Fruit fly (Drosophila melanogaster) whole organism, pupa: ENCODE measurements around the gene CG14443.

Experiments
- CG10348 ChIP-seq: fragments of 200-800 bp; sonication (Bioruptor generic); IDR thresholded peaks from 2 replicates; pipeline ENCODE4 v1.3.6; 2022; ENCODE audit warnings: missing biosample characterization, missing genetic modification characterization
- CG12605 ChIP-seq: fragments of 200-800 bp; sonication (Bioruptor generic); IDR thresholded peaks from 2 replicates; pipeline ENCODE4 v1.3.6; 2022; ENCODE audit warnings: missing biosample characterization, missing genetic modification characterization
- CG13204 ChIP-seq: fragments of 200-800 bp; sonication (Bioruptor generic); optimal IDR thresholded peaks from 2 replicates; lab custom pipeline; 2018; ENCODE audit warnings: missing biosample characterization, mild to moderate bottlenecking, missing genetic modification characterization, moderate library complexity
- CG14655 ChIP-seq: fragments of 200-800 bp; sonication (Bioruptor generic); optimal IDR thresholded peaks from 3 replicates; lab custom pipeline; 2017; ENCODE audit warnings: mild to moderate bottlenecking, missing biosample characterization, missing genetic modification reagents, missing genetic modification characterization
- CG15710 ChIP-seq: fragments of 200-800 bp; sonication (Bioruptor generic); optimal IDR thresholded peaks from 2 replicates; lab custom pipeline; 2018; ENCODE audit warnings: missing biosample characterization, mild to moderate bottlenecking, missing genetic modification characterization, moderate library complexity
- CG17806 ChIP-seq: fragments of 200-800 bp; sonication (Bioruptor generic); optimal IDR thresholded peaks from 2 replicates; lab custom pipeline; 2018; ENCODE audit warnings: missing biosample characterization, mild to moderate bottlenecking, missing genetic modification characterization, moderate library complexity
- CG32121 ChIP-seq: fragments of 200-800 bp; sonication (Bioruptor generic); IDR thresholded peaks from 2 replicates; pipeline ENCODE4 v1.3.6; 2022; ENCODE audit warnings: missing biosample characterization, missing genetic modification characterization
- CG34367 ChIP-seq: fragments of 200-800 bp; sonication (Bioruptor generic); optimal IDR thresholded peaks from 2 replicates; lab custom pipeline; 2018; ENCODE audit warnings: missing biosample characterization, mild to moderate bottlenecking, missing genetic modification characterization
- CG4496 ChIP-seq: fragments of 200-800 bp; sonication (Bioruptor generic); IDR thresholded peaks from 3 replicates; pipeline ENCODE4 v1.3.6; 2022; ENCODE audit warnings: missing biosample characterization, missing genetic modification characterization
- CG8159 ChIP-seq: fragments of 200-800 bp; sonication (Bioruptor generic); optimal IDR thresholded peaks from 3 replicates; lab custom pipeline; 2018; ENCODE audit warnings: missing biosample characterization, mild to moderate bottlenecking, missing genetic modification characterization, moderate library complexity
- CG8301 ChIP-seq: fragments of 200-800 bp; sonication (Bioruptor generic); optimal IDR thresholded peaks from 2 replicates; lab custom pipeline; 2018; ENCODE audit warnings: missing biosample characterization, mild to moderate bottlenecking, missing genetic modification characterization
- CG9948 ChIP-seq: fragments of 200-800 bp; sonication (Bioruptor generic); optimal IDR thresholded peaks from 2 replicates; lab custom pipeline; 2018; ENCODE audit warnings: missing biosample characterization, mild to moderate bottlenecking, missing genetic modification characterization, moderate library complexity
- D1 ChIP-seq: fragments of 200-800 bp; sonication (Bioruptor generic); optimal IDR thresholded peaks from 2 replicates; lab custom pipeline; 2018; ENCODE audit warnings: missing biosample characterization, mild to moderate bottlenecking, missing genetic modification characterization, moderate library complexity
- EcR ChIP-seq: fragments of 200-800 bp; sonication (Bioruptor generic); optimal IDR thresholded peaks from 3 replicates; lab custom pipeline; 2019; ENCODE audit warnings: missing biosample characterization, missing genetic modification characterization, mild to moderate bottlenecking, moderate library complexity, missing genetic modification reagents
- Ets98B ChIP-seq: fragments of 200-800 bp; sonication (Bioruptor generic); IDR thresholded peaks from 2 replicates; pipeline ENCODE4 v1.3.6; 2022; ENCODE audit warnings: missing biosample characterization, missing genetic modification characterization
- Pif1A ChIP-seq: fragments of 200-800 bp; sonication (Bioruptor generic); optimal IDR thresholded peaks from 3 replicates; lab custom pipeline; 2016; ENCODE audit warnings: missing biosample characterization, missing genetic modification characterization
- Pif1B ChIP-seq: fragments of 200-800 bp; sonication (Bioruptor generic); optimal IDR thresholded peaks from 3 replicates; lab custom pipeline; 2016; ENCODE audit warnings: missing biosample characterization, missing genetic modification characterization
- Snoo ChIP-seq: fragments of 200-800 bp; sonication (Bioruptor generic); optimal IDR thresholded peaks from 3 replicates; lab custom pipeline; 2017; ENCODE audit warnings: missing biosample characterization, mild to moderate bottlenecking, missing genetic modification characterization, inconsistent platforms
- fd96Ca ChIP-seq: fragments of 200-800 bp; sonication (Bioruptor generic); IDR thresholded peaks from 3 replicates; pipeline ENCODE4 v1.3.6; 2022; ENCODE audit warnings: missing biosample characterization, missing genetic modification characterization
- gl ChIP-seq: fragments of 200-800 bp; sonication (Bioruptor generic); optimal IDR thresholded peaks from 2 replicates; lab custom pipeline; 2018; ENCODE audit warnings: missing biosample characterization, mild to moderate bottlenecking, missing genetic modification characterization
- rn ChIP-seq: fragments of 200-800 bp; sonication (Bioruptor generic); IDR thresholded peaks from 2 replicates; pipeline ENCODE4 v1.3.6; 2022; ENCODE audit warnings: missing biosample characterization, missing genetic modification characterization

Gene CG14443

DNA sequence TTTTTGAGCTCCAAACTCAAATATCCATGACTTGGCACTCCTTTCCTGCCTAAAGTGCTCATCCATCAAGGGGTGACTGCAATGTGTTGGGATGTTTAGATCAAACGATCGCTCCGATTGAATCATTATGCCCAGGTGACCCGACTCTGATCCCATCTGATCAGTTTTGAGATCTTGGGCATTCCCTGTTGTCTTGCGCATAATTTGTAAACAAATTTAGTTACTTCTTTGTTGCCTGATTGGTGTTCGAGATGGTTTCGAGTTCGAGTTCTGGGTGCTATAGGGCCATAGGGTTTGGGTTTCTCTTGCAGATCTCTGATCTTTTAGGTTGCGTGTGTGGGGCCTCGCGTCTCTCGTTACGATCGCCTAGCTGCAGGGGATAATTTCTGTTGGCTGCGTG is 21.2 kb upstream of the CG14443 start:
- no peak for TF ChIP-seq CG12605 (GFP tag; lab: Robert Waterston, UW)
- TF ChIP-seq CG14655 (GFP tag; lab: Kevin White, UChicago) = no peak
- no peak for TF ChIP-seq CG13204
- TF ChIP-seq CG4496 (GFP tag; lab: Robert Waterston, UW) = no peak
- TF ChIP-seq CG8159 (tag; lab: Kevin White, UChicago) = no peak

DNA sequence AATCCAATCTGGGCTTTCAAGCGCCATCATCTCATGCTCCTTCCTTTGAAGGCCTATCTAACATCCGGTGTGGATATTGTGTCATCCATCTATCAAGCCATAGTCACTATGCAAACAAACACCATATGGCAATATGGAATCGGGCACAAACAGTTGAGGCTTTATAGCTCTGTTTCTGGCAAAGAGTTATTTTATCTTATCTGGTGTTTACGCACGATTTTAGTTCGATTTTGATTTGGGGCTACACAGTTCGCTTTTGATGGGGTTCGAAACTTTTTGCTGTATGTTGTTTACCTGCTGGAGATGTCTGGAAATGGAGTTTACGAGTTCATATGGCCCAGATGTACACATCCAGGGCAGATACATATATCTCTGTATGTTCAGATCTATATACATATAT is 20.2 kb upstream of the CG14443 start:
- no peak for TF ChIP-seq CG9948 (tag; lab: Kevin White, UChicago)
- no peak for TF ChIP-seq Pif1B
- no peak for TF ChIP-seq fd96Ca (GFP tag; lab: Robert Waterston, UW)
- no peak for TF ChIP-seq CG14655 (GFP tag; lab: Kevin White, UChicago)
- TF ChIP-seq Ets98B (GFP tag; lab: Robert Waterston, UW) = no peak
- TF ChIP-seq D1 (tag; lab: Kevin White, UChicago) = no peak
- no peak for TF ChIP-seq CG10348 (GFP tag; lab: Robert Waterston, UW)
- TF ChIP-seq CG4496 (GFP tag; lab: Robert Waterston, UW) = no peak
- TF ChIP-seq Snoo (tag; lab: Kevin White, UChicago) = no peak
- TF ChIP-seq CG34367 (tag; lab: Kevin White, UChicago) = no peak
- no peak for TF ChIP-seq CG8159 (tag; lab: Kevin White, UChicago)
- no peak for TF ChIP-seq EcR (GFP tag; lab: Kevin White, UChicago)
- no peak for TF ChIP-seq CG13204
- TF ChIP-seq, all 21 proteins: peak for 0

DNA sequence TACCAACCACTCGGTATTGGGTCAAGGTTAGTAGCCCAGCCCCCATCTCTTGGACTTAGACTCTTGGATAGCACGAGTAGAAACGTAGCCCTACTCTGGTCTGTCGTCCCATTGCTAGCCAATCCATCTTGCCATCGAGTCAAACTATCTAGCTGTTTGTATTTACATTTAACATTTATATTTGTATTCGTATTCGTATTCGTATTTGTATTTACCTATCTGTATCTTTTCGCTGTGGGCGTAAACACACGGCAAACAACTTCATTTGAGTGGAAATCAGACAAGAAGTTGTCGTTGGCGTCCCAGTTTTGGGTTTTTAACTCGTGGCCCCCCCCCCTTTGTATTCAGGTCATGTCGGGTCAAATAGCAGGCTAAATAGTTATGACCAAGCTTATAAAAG is 19.5 kb upstream of the CG14443 start:
- TF ChIP-seq CG32121 (GFP tag; lab: Robert Waterston, UW) (no peak), Snoo (tag; lab: Kevin White, UChicago) (no peak), Pif1A (no peak), CG17806 (tag; lab: Kevin White, UChicago) (no peak), CG13204 (no peak), CG9948 (tag; lab: Kevin White, UChicago) (no peak), gl (tag; lab: Kevin White, UChicago) (no peak), CG12605 (GFP tag; lab: Robert Waterston, UW) (no peak), fd96Ca (GFP tag; lab: Robert Waterston, UW) (no peak), CG15710 (tag; lab: Kevin White, UChicago) (no peak), Pif1B (no peak)
- TF ChIP-seq, all 21 proteins: peak for 0

DNA sequence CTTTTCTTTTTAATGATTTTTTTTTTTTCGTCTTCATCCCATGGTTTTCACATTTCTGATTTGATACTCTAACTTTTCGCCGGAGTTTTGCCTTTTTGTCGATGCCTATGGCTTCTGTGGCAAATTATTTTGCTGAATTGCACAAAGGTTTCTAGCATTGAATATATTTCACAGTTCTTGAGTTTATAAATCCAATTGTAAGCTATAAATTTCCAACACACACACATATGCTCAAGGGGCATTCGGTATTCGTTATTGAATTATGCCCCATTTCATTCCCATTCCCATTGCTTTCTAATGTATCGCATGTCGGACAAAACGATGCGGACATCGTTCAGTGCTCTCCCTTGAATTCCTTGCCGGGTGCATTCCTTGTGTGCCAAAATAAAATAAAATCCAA is 18.3 kb upstream of the CG14443 start:
- TF ChIP-seq gl (tag; lab: Kevin White, UChicago) (no peak), CG32121 (GFP tag; lab: Robert Waterston, UW) (peak; percentile 49; the same call in 1 of the 2 replicates), CG12605 (GFP tag; lab: Robert Waterston, UW) (no peak; the same call in 1 of the 2 replicates), rn (GFP tag; lab: Robert Waterston, UW) (0 out of 2 replicates have a peak, but pooled peaks have one; percentile 16), CG8301 (tag; lab: Kevin White, UChicago) (peak; percentile 34), CG8159 (tag; lab: Kevin White, UChicago) (peak; percentile 39), Pif1A (peak; percentile 39), CG4496 (GFP tag; lab: Robert Waterston, UW) (peak; percentile 54; the same call in 2 of the 3 replicates), CG15710 (tag; lab: Kevin White, UChicago) (peak; percentile 25), CG10348 (GFP tag; lab: Robert Waterston, UW) (no peak), CG13204 (no peak), D1 (tag; lab: Kevin White, UChicago) (no peak), CG17806 (tag; lab: Kevin White, UChicago) (no peak), CG14655 (GFP tag; lab: Kevin White, UChicago) (peak; percentile 58), Ets98B (GFP tag; lab: Robert Waterston, UW) (0 out of 2 replicates have a peak, but pooled peaks have one; percentile 17), EcR (GFP tag; lab: Kevin White, UChicago) (no peak), Snoo (tag; lab: Kevin White, UChicago) (no peak), fd96Ca (GFP tag; lab: Robert Waterston, UW) (peak; percentile 49; the same call in 1 of the 3 replicates), CG9948 (tag; lab: Kevin White, UChicago) (peak; percentile 26), CG34367 (tag; lab: Kevin White, UChicago) (no peak), Pif1B (no peak)
- TF ChIP-seq, all 21 proteins: peak for 11

DNA sequence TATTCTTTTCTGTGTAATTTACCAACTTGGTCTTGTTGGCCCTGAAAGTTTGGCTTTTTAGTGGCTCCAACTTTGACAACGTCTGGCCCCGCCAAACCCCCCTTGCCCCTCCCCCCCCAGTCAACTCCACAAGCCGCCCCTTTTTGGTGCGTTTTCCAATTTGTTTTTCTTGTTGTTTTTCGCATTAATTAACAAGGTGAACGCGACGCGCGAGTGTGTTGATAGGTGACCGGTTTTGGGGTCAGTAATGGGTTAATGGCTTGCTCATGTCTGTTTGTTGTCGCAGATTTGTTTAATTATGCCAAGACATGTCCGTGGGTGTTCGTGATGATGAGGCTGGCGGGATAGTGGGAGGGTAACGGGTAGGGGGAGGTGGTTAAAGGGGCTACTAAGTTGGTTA is 17.0 kb upstream of the CG14443 start:
- TF ChIP-seq CG17806 (tag; lab: Kevin White, UChicago) = no peak
- TF ChIP-seq Snoo (tag; lab: Kevin White, UChicago) = no peak
- no peak for TF ChIP-seq Ets98B (GFP tag; lab: Robert Waterston, UW)
- TF ChIP-seq, all 21 proteins: peak for 0

DNA sequence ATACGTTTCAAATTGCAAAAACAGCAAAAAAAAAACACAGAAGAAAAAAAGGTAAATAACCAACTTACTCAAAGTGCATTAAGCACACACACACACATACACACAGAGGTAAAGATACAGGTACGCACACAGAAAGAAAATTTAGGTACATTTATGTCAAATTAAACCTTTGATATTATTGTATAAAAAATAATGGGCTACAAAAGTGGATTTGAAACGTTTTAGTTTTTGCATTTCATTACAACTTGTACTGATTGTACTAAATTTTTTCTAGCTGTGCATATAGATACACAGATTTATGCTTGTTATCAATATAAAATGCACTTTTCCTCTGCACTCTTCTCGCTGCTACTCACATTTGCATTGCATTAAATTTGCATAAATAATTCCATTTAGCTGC is 16.4 kb upstream of the CG14443 start:
- TF ChIP-seq Pif1A = no peak
- TF ChIP-seq rn (GFP tag; lab: Robert Waterston, UW) = no peak
- peak; percentile 24 for TF ChIP-seq CG34367 (tag; lab: Kevin White, UChicago)
- no peak for TF ChIP-seq D1 (tag; lab: Kevin White, UChicago)
- peak; percentile 29 for TF ChIP-seq CG8159 (tag; lab: Kevin White, UChicago)
- TF ChIP-seq CG9948 (tag; lab: Kevin White, UChicago) = peak; percentile 54
- TF ChIP-seq EcR (GFP tag; lab: Kevin White, UChicago) = no peak
- TF ChIP-seq CG4496 (GFP tag; lab: Robert Waterston, UW) = peak; percentile 79; the same call in 2 of the 3 replicates
- peak; percentile 50 for TF ChIP-seq CG14655 (GFP tag; lab: Kevin White, UChicago)
- TF ChIP-seq Ets98B (GFP tag; lab: Robert Waterston, UW) = peak; percentile 71
- TF ChIP-seq CG15710 (tag; lab: Kevin White, UChicago) = peak; percentile 3
- TF ChIP-seq CG13204 = no peak
- TF ChIP-seq CG12605 (GFP tag; lab: Robert Waterston, UW) = peak; percentile 32
- peak; percentile 37 for TF ChIP-seq CG17806 (tag; lab: Kevin White, UChicago)
- peak; percentile 39 for TF ChIP-seq CG8301 (tag; lab: Kevin White, UChicago)
- TF ChIP-seq gl (tag; lab: Kevin White, UChicago) = no peak
- TF ChIP-seq fd96Ca (GFP tag; lab: Robert Waterston, UW) = no peak
- peak; percentile 22; the same call in 1 of the 2 replicates for TF ChIP-seq CG32121 (GFP tag; lab: Robert Waterston, UW)
- TF ChIP-seq Snoo (tag; lab: Kevin White, UChicago) = no peak
- no peak for TF ChIP-seq Pif1B
